Fruit fly (Drosophila melanogaster): Measurements from ENCODE around the gene CG32816.

- TF ChIP-seq CTCF (optimal IDR thresholded peaks at IDR 0.05) (no peak), CG8478 (optimal IDR thresholded peaks at IDR 0.05) (no peak)
These were observed 177.3 kb downstream of the CG32816 start for dm6 chrX:293254-293653.
